Worm (Caenorhabditis elegans) whole organism, late embryonic: ENCODE results near the gene srz-63.

Source experiments
- C38D4.7 ChIP-seq: fragments of 200-800 bp; sonication (Bioruptor generic); optimal IDR thresholded peaks from 2 replicates; lab custom pipeline; 2018; ENCODE audit warnings: mild to moderate bottlenecking, missing genetic modification characterization, moderate library complexity, missing compliant biosample characterization
- K02D7.2 ChIP-seq: sonication (generic microtip); optimal IDR thresholded peaks from 2 replicates; lab custom pipeline; 2017; ENCODE audit warnings: mild to moderate bottlenecking, missing genetic modification characterization, missing compliant biosample characterization
- Y22D7AL.16 ChIP-seq: sonication (generic microtip); optimal IDR thresholded peaks from 2 replicates; lab custom pipeline; 2016; ENCODE audit warnings: missing genetic modification characterization, missing compliant biosample characterization
- ahr-1 ChIP-seq: sonication (generic microtip); optimal IDR thresholded peaks from 2 replicates; lab custom pipeline; 2016; ENCODE audit warnings: missing genetic modification characterization, missing compliant biosample characterization
- ama-1 ChIP-seq: fragments of 150-350 bp; optimal IDR thresholded peaks from 2 replicates; lab custom pipeline; 2014
- ceh-14 ChIP-seq: sonication (generic microtip); optimal IDR thresholded peaks from 2 replicates; lab custom pipeline; 2016; ENCODE audit warnings: missing genotype, missing genetic modification characterization, missing compliant biosample characterization
- ceh-19 ChIP-seq: fragments of 200-800 bp; sonication (Bioruptor generic); optimal IDR thresholded peaks from 2 replicates; lab custom pipeline; 2018; ENCODE audit warnings: mild to moderate bottlenecking, missing genetic modification characterization, missing compliant biosample characterization
- ceh-2 ChIP-seq: sonication (generic microtip); optimal IDR thresholded peaks from 2 replicates; lab custom pipeline; 2016; ENCODE audit warnings: missing genotype, missing genetic modification characterization, missing compliant biosample characterization
- ceh-24 ChIP-seq: sonication (generic microtip); optimal IDR thresholded peaks from 2 replicates; lab custom pipeline; 2016; ENCODE audit warnings: mild to moderate bottlenecking, missing genetic modification characterization, missing compliant biosample characterization
- ceh-30 ChIP-seq: fragments of 150-350 bp; optimal IDR thresholded peaks from 2 replicates; lab custom pipeline; 2014; ENCODE audit warnings: missing biosample characterization, missing genetic modification characterization
- ceh-31 ChIP-seq: sonication (generic microtip); optimal IDR thresholded peaks from 2 replicates; lab custom pipeline; 2016; ENCODE audit warnings: missing genetic modification characterization, missing compliant biosample characterization
- ceh-45 ChIP-seq: fragments of 200-800 bp; sonication (Bioruptor generic); IDR thresholded peaks from 2 replicates; pipeline ENCODE4 v1.3.6; 2022; ENCODE audit warnings: missing genetic modification reagents, missing genetic modification characterization, missing compliant biosample characterization
- ceh-48 ChIP-seq: sonication (generic microtip); optimal IDR thresholded peaks from 2 replicates; lab custom pipeline; 2016; ENCODE audit warnings: missing genetic modification characterization, inconsistent platforms, missing compliant biosample characterization
- ceh-9 ChIP-seq: sonication (generic microtip); optimal IDR thresholded peaks from 2 replicates; lab custom pipeline; 2016; ENCODE audit warnings: mild to moderate bottlenecking, missing genetic modification characterization, inconsistent platforms, missing compliant biosample characterization
- che-1 ChIP-seq: sonication (generic microtip); optimal IDR thresholded peaks from 2 replicates; lab custom pipeline; 2016; ENCODE audit warnings: mild to moderate bottlenecking, missing genetic modification characterization, missing compliant biosample characterization
- dmd-4 ChIP-seq: sonication (generic microtip); optimal IDR thresholded peaks from 2 replicates; lab custom pipeline; 2016; ENCODE audit warnings: borderline replicate concordance, missing genetic modification characterization, missing compliant biosample characterization
- dve-1 ChIP-seq: sonication (generic microtip); optimal IDR thresholded peaks from 2 replicates; lab custom pipeline; 2017; ENCODE audit warnings: antibody characterized with exemption, mild to moderate bottlenecking, missing genetic modification characterization, missing compliant biosample characterization
- elt-2 ChIP-seq: sonication (generic microtip); optimal IDR thresholded peaks from 2 replicates; lab custom pipeline; 2016; ENCODE audit warnings: missing genetic modification reagents, missing genetic modification characterization, missing compliant biosample characterization
- ets-4 ChIP-seq: sonication (generic microtip); optimal IDR thresholded peaks from 2 replicates; lab custom pipeline; 2016; ENCODE audit warnings: missing genetic modification characterization, missing compliant biosample characterization
- eyg-1 ChIP-seq: sonication (generic microtip); optimal IDR thresholded peaks from 2 replicates; lab custom pipeline; 2016; ENCODE audit warnings: missing genotype, missing genetic modification characterization, missing compliant biosample characterization
- hlh-13 ChIP-seq: fragments of 200-800 bp; sonication (Bioruptor generic); optimal IDR thresholded peaks from 2 replicates; lab custom pipeline; 2018; ENCODE audit warnings: mild to moderate bottlenecking, missing genetic modification characterization, missing compliant biosample characterization
- hlh-15 ChIP-seq: sonication (generic microtip); optimal IDR thresholded peaks from 2 replicates; lab custom pipeline; 2016; ENCODE audit warnings: missing genetic modification characterization, missing compliant biosample characterization
- hlh-8 ChIP-seq: sonication (generic microtip); optimal IDR thresholded peaks from 2 replicates; lab custom pipeline; 2016; ENCODE audit warnings: missing genotype, missing genetic modification characterization, missing compliant biosample characterization
- lim-6 ChIP-seq: sonication (generic microtip); optimal IDR thresholded peaks from 2 replicates; lab custom pipeline; 2016; ENCODE audit warnings: missing genetic modification characterization, missing compliant biosample characterization
- madf-2 ChIP-seq: sonication (generic microtip); optimal IDR thresholded peaks from 2 replicates; lab custom pipeline; 2017; ENCODE audit warnings: missing genetic modification characterization, missing compliant biosample characterization
- nfya-1 ChIP-seq: sonication (generic microtip); optimal IDR thresholded peaks from 2 replicates; lab custom pipeline; 2017; ENCODE audit warnings: missing genetic modification characterization, mild to moderate bottlenecking, missing compliant biosample characterization, antibody characterized with exemption, moderate library complexity
- nhr-11 ChIP-seq: fragments of 150-350 bp; optimal IDR thresholded peaks from 2 replicates; lab custom pipeline; 2014; ENCODE audit warnings: missing biosample characterization, missing genetic modification characterization
- pag-3 ChIP-seq: sonication (generic microtip); optimal IDR thresholded peaks from 2 replicates; lab custom pipeline; 2016; ENCODE audit warnings: missing compliant biosample characterization, missing genetic modification characterization, borderline replicate concordance
- tbx-2 ChIP-seq: sonication (generic microtip); optimal IDR thresholded peaks from 2 replicates; lab custom pipeline; 2016; ENCODE audit warnings: missing genetic modification characterization, missing compliant biosample characterization
- unc-42 ChIP-seq: sonication (generic microtip); optimal IDR thresholded peaks from 2 replicates; lab custom pipeline; 2016; ENCODE audit warnings: missing genotype, missing genetic modification characterization, missing compliant biosample characterization
- unc-86 ChIP-seq: sonication (generic microtip); optimal IDR thresholded peaks from 2 replicates; lab custom pipeline; 2016; ENCODE audit warnings: missing genetic modification characterization, missing compliant biosample characterization
- ztf-16 ChIP-seq: sonication (generic microtip); optimal IDR thresholded peaks from 2 replicates; lab custom pipeline; 2017; ENCODE audit warnings: missing genetic modification characterization, missing compliant biosample characterization

The srz-63 gene

DNA sequence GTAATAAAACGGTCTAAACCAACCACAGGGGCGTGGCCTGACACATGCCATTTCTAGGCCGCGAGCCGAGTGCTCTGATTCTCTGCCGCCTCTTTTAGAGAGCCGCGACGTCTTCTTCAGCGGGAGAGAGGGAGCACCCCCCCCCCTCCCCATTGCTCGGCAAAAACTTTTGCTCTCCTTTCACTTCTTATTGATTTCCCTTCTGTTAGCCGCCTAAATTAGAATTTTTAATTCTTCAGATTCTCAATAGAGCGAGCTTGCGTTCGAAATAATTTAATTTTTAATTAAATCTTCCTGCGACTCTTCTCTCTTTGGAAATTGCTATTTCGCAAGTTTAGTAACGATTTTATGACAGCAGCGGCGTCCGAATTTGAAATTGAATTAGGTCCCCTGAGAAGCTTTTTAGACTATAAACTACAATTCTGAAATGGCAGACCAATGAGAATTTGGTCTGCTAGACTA is 44.8 kb downstream of the srz-63 start:
- peak; percentile 99 for TF ChIP-seq ceh-14
- TF ChIP-seq ceh-30 (tag; lab: Kevin White, UChicago) = no peak
- TF ChIP-seq ceh-31 (tag; lab: Kevin White, UChicago) = peak; percentile 50
- TF ChIP-seq ceh-9 (tag; lab: Kevin White, UChicago) = no peak
- TF ChIP-seq nfya-1 (tag; lab: Kevin White, UChicago) = peak; percentile 7
- TF ChIP-seq lim-6 = no peak
- TF ChIP-seq dve-1 (tag; lab: Kevin White, UChicago) = no peak
- peak; percentile 89 for TF ChIP-seq unc-42 (tag; lab: Kevin White, UChicago)
- no peak for TF ChIP-seq elt-2 (tag; lab: Kevin White, UChicago)
- no peak for TF ChIP-seq ceh-45 (GFP tag; lab: Robert Waterston, UW)
- TF ChIP-seq che-1 (tag; lab: Kevin White, UChicago) = peak; percentile 20
- no peak for TF ChIP-seq dmd-4
- no peak for TF ChIP-seq pag-3 (tag; lab: Kevin White, UChicago)
- peak; percentile 15 for TF ChIP-seq unc-86 (tag; lab: Kevin White, UChicago)
- peak; percentile 70 for TF ChIP-seq ceh-48 (tag; lab: Kevin White, UChicago)
- no peak for TF ChIP-seq ceh-2 (tag; lab: Kevin White, UChicago)
- no peak for TF ChIP-seq eyg-1 (tag; lab: Kevin White, UChicago)
- TF ChIP-seq ama-1 (lab: Kevin White, UChicago) = no peak
- TF ChIP-seq nhr-11 (tag; lab: Kevin White, UChicago) = no peak
- peak; percentile 17 for TF ChIP-seq tbx-2 (tag; lab: Kevin White, UChicago)
- TF ChIP-seq, all 69 proteins: peak for 8

- TF ChIP-seq ceh-30 (tag; lab: Kevin White, UChicago) = no peak
- TF ChIP-seq unc-42 (tag; lab: Kevin White, UChicago) = peak; percentile 72
Measured at ce11 chrII:1324017-1324416, 45.6 kb downstream of the srz-63 start.

ce11 chrII:1325604-1326003 is 47.2 kb downstream of the srz-63 start:
- TF ChIP-seq hlh-8 (tag; lab: Kevin White, UChicago) (no peak), hlh-15 (tag; lab: Kevin White, UChicago) (no peak)

ce11 chrII:1326689-1327088 is 48.2 kb downstream of the srz-63 start, which contains the start of gene jip-1:
jip-1 (plus strand) TSS chrII:1326989.
- TF ChIP-seq K02D7.2 (tag; lab: Kevin White, UChicago) = no peak
- TF ChIP-seq ceh-19 (GFP tag; lab: Kevin White, UChicago) = no peak
- no peak for TF ChIP-seq ceh-31 (tag; lab: Kevin White, UChicago)
- TF ChIP-seq hlh-8 (tag; lab: Kevin White, UChicago) = no peak
- no peak for TF ChIP-seq ets-4 (tag; lab: Kevin White, UChicago)
- TF ChIP-seq ahr-1 (tag; lab: Kevin White, UChicago) = no peak
- TF ChIP-seq ceh-30 (tag; lab: Kevin White, UChicago) = no peak
- no peak for TF ChIP-seq ceh-24 (tag; lab: Kevin White, UChicago)

ce11 chrII:1329887-1330286 is 51.4 kb downstream of the srz-63 start:
- TF ChIP-seq Y22D7AL.16 (tag; lab: Kevin White, UChicago) = no peak
- no peak for TF ChIP-seq K02D7.2 (tag; lab: Kevin White, UChicago)
- TF ChIP-seq ceh-24 (tag; lab: Kevin White, UChicago) = no peak
- no peak for TF ChIP-seq hlh-13 (GFP tag; lab: Kevin White, UChicago)
- no peak for TF ChIP-seq ztf-16
- no peak for TF ChIP-seq unc-86 (tag; lab: Kevin White, UChicago)
- no peak for TF ChIP-seq madf-2 (tag; lab: Kevin White, UChicago)
- TF ChIP-seq ceh-48 (tag; lab: Kevin White, UChicago) = no peak
- no peak for TF ChIP-seq C38D4.7 (GFP tag; lab: Kevin White, UChicago)
- TF ChIP-seq, all 69 proteins: peak for 0
